Worm (Caenorhabditis elegans) whole organism, late embryonic: ENCODE measurements around the gene Y105C5A.1.

Experiments
- C08G9.2 ChIP-seq: sonication (generic microtip); optimal IDR thresholded peaks from 2 replicates; lab custom pipeline; 2016; ENCODE audit warnings: mild to moderate bottlenecking, missing genetic modification characterization, moderate library complexity, missing compliant biosample characterization
- C38D4.7 ChIP-seq: fragments of 200-800 bp; sonication (Bioruptor generic); optimal IDR thresholded peaks from 2 replicates; lab custom pipeline; 2018; ENCODE audit warnings: mild to moderate bottlenecking, missing genetic modification characterization, moderate library complexity, missing compliant biosample characterization
- F13H6.1 ChIP-seq: sonication (generic microtip); optimal IDR thresholded peaks from 2 replicates; lab custom pipeline; 2016; ENCODE audit warnings: missing genetic modification characterization, missing compliant biosample characterization
- K02D7.2 ChIP-seq: sonication (generic microtip); optimal IDR thresholded peaks from 2 replicates; lab custom pipeline; 2017; ENCODE audit warnings: mild to moderate bottlenecking, missing genetic modification characterization, missing compliant biosample characterization
- T23F11.4 ChIP-seq: fragments of 200-800 bp; sonication (Bioruptor generic); optimal IDR thresholded peaks from 2 replicates; lab custom pipeline; 2018; ENCODE audit warnings: mild to moderate bottlenecking, missing genetic modification characterization, missing compliant biosample characterization
- ama-1 ChIP-seq: fragments of 150-350 bp; optimal IDR thresholded peaks from 2 replicates; lab custom pipeline; 2014
- ceh-14 ChIP-seq: sonication (generic microtip); optimal IDR thresholded peaks from 2 replicates; lab custom pipeline; 2016; ENCODE audit warnings: missing genotype, missing genetic modification characterization, missing compliant biosample characterization
- ceh-19 ChIP-seq: fragments of 200-800 bp; sonication (Bioruptor generic); optimal IDR thresholded peaks from 2 replicates; lab custom pipeline; 2018; ENCODE audit warnings: mild to moderate bottlenecking, missing genetic modification characterization, missing compliant biosample characterization
- ceh-22 ChIP-seq: sonication (generic microtip); optimal IDR thresholded peaks from 2 replicates; lab custom pipeline; 2017; ENCODE audit warnings: missing biosample characterization, missing genetic modification characterization
- ceh-45 ChIP-seq: fragments of 200-800 bp; sonication (Bioruptor generic); IDR thresholded peaks from 2 replicates; pipeline ENCODE4 v1.3.6; 2022; ENCODE audit warnings: missing genetic modification reagents, missing genetic modification characterization, missing compliant biosample characterization
- ceh-48 ChIP-seq: sonication (generic microtip); optimal IDR thresholded peaks from 2 replicates; lab custom pipeline; 2016; ENCODE audit warnings: missing genetic modification characterization, inconsistent platforms, missing compliant biosample characterization
- che-1 ChIP-seq: sonication (generic microtip); optimal IDR thresholded peaks from 2 replicates; lab custom pipeline; 2016; ENCODE audit warnings: mild to moderate bottlenecking, missing genetic modification characterization, missing compliant biosample characterization
- elt-2 ChIP-seq: sonication (generic microtip); optimal IDR thresholded peaks from 2 replicates; lab custom pipeline; 2016; ENCODE audit warnings: missing genetic modification reagents, missing genetic modification characterization, missing compliant biosample characterization
- ets-4 ChIP-seq: sonication (generic microtip); optimal IDR thresholded peaks from 2 replicates; lab custom pipeline; 2016; ENCODE audit warnings: missing genetic modification characterization, missing compliant biosample characterization
- fax-1 ChIP-seq: sonication (generic microtip); optimal IDR thresholded peaks from 2 replicates; lab custom pipeline; 2016; ENCODE audit warnings: missing genotype, missing genetic modification characterization, missing compliant biosample characterization
- fkh-6 ChIP-seq: sonication (generic microtip); optimal IDR thresholded peaks from 2 replicates; lab custom pipeline; 2016; ENCODE audit warnings: missing genetic modification characterization, missing compliant biosample characterization
- hlh-15 ChIP-seq: sonication (generic microtip); optimal IDR thresholded peaks from 2 replicates; lab custom pipeline; 2016; ENCODE audit warnings: missing genetic modification characterization, missing compliant biosample characterization
- hlh-30 ChIP-seq: sonication (generic microtip); optimal IDR thresholded peaks from 2 replicates; lab custom pipeline; 2017; ENCODE audit warnings: antibody characterized with exemption, missing genetic modification characterization, missing compliant biosample characterization; ENCODE audit not compliant: insufficient read depth
- hlh-8 ChIP-seq: sonication (generic microtip); optimal IDR thresholded peaks from 2 replicates; lab custom pipeline; 2016; ENCODE audit warnings: missing genotype, missing genetic modification characterization, missing compliant biosample characterization
- lim-6 ChIP-seq: sonication (generic microtip); optimal IDR thresholded peaks from 2 replicates; lab custom pipeline; 2016; ENCODE audit warnings: missing genetic modification characterization, missing compliant biosample characterization
- mec-3 ChIP-seq: sonication (generic microtip); optimal IDR thresholded peaks from 2 replicates; lab custom pipeline; 2016; ENCODE audit warnings: borderline replicate concordance, missing genetic modification characterization, missing compliant biosample characterization
- nhr-11 ChIP-seq: fragments of 150-350 bp; optimal IDR thresholded peaks from 2 replicates; lab custom pipeline; 2014; ENCODE audit warnings: missing biosample characterization, missing genetic modification characterization
- nhr-232 ChIP-seq: sonication (generic microtip); optimal IDR thresholded peaks from 2 replicates; lab custom pipeline; 2016; ENCODE audit warnings: missing genetic modification characterization, missing compliant biosample characterization
- odd-2 ChIP-seq: sonication (generic microtip); optimal IDR thresholded peaks from 2 replicates; lab custom pipeline; 2017; ENCODE audit warnings: antibody characterized with exemption, mild to moderate bottlenecking, missing genetic modification characterization, missing compliant biosample characterization
- pat-9 ChIP-seq: fragments of 200-800 bp; sonication (Bioruptor generic); optimal IDR thresholded peaks from 2 replicates; lab custom pipeline; 2018; ENCODE audit warnings: mild to moderate bottlenecking, missing genetic modification characterization, moderate library complexity, missing compliant biosample characterization
- pax-1 ChIP-seq: fragments of 150-350 bp; optimal IDR thresholded peaks from 2 replicates; lab custom pipeline; 2014; ENCODE audit warnings: missing biosample characterization, missing genetic modification characterization
- pha-4 ChIP-seq: fragments of 150-350 bp; optimal IDR thresholded peaks from 2 replicates; lab custom pipeline; 2018; ENCODE audit warnings: missing biosample characterization, missing genetic modification reagents, missing genetic modification characterization
- pros-1 ChIP-seq: fragments of 150-350 bp; optimal IDR thresholded peaks from 2 replicates; lab custom pipeline; 2014; ENCODE audit warnings: missing biosample characterization, missing genetic modification reagents, missing genetic modification characterization
- ref-2 ChIP-seq: sonication (generic microtip); optimal IDR thresholded peaks from 2 replicates; lab custom pipeline; 2016; ENCODE audit warnings: missing genetic modification characterization, missing compliant biosample characterization
- sdc-2 ChIP-seq: sonication (generic microtip); optimal IDR thresholded peaks from 2 replicates; lab custom pipeline; 2016; ENCODE audit warnings: missing genotype, missing genetic modification characterization, missing compliant biosample characterization
- sox-4 ChIP-seq: sonication (generic microtip); optimal IDR thresholded peaks from 2 replicates; lab custom pipeline; 2017; ENCODE audit warnings: mild to moderate bottlenecking, missing genetic modification characterization, inconsistent platforms, missing compliant biosample characterization
- syd-9 ChIP-seq: sonication (generic microtip); optimal IDR thresholded peaks from 2 replicates; lab custom pipeline; 2016; ENCODE audit warnings: mild to moderate bottlenecking, missing genetic modification characterization, moderate library complexity, missing compliant biosample characterization
- tbx-7 ChIP-seq: sonication (generic microtip); optimal IDR thresholded peaks from 2 replicates; lab custom pipeline; 2016; ENCODE audit warnings: missing genotype, missing genetic modification characterization, missing compliant biosample characterization
- unc-3 ChIP-seq, 2 experiments: fragments of 200-800 bp in 1 of 2; sonication (Bioruptor generic) in 1 of 2; sonication (generic microtip) in 1 of 2; conservative IDR thresholded peaks in 1 of 2; optimal IDR thresholded peaks in 1 of 2; 2 replicates each; pipeline versions ENCODE4 v1.3.6 to Lab custom; 2016 to 2022; ENCODE audit warnings: missing compliant biosample characterization in 2 of 2, missing genetic modification characterization in 2 of 2, missing genetic modification reagents in 1 of 2
- unc-42 ChIP-seq: sonication (generic microtip); optimal IDR thresholded peaks from 2 replicates; lab custom pipeline; 2016; ENCODE audit warnings: missing genotype, missing genetic modification characterization, missing compliant biosample characterization
- unc-86 ChIP-seq: sonication (generic microtip); optimal IDR thresholded peaks from 2 replicates; lab custom pipeline; 2016; ENCODE audit warnings: missing genetic modification characterization, missing compliant biosample characterization
- zip-5 ChIP-seq: sonication (generic microtip); optimal IDR thresholded peaks from 2 replicates; lab custom pipeline; 2016; ENCODE audit warnings: missing genetic modification characterization, missing compliant biosample characterization
- ztf-16 ChIP-seq: sonication (generic microtip); optimal IDR thresholded peaks from 2 replicates; lab custom pipeline; 2017; ENCODE audit warnings: missing genetic modification characterization, missing compliant biosample characterization

Gene Y105C5A.1

ce11 chrIV:15593078-15593477, 28.9 kb upstream of the Y105C5A.1 start:
- TF ChIP-seq elt-2 (tag; lab: Kevin White, UChicago) (peak; percentile 70), C38D4.7 (GFP tag; lab: Kevin White, UChicago) (no peak)

ce11 chrIV:15591975-15592374, 27.7 kb upstream of the Y105C5A.1 start:
- TF ChIP-seq ceh-48 (tag; lab: Kevin White, UChicago): no peak
- no peak for TF ChIP-seq ref-2 (tag; lab: Kevin White, UChicago)
- no peak for TF ChIP-seq pros-1
- no peak for TF ChIP-seq lim-6 (tag; lab: Kevin White, UChicago)
- TF ChIP-seq C08G9.2 (tag; lab: Kevin White, UChicago): no peak
- no peak for TF ChIP-seq pha-4 (tag; lab: Kevin White, UChicago)
- no peak for TF ChIP-seq ceh-14
- TF ChIP-seq ceh-22: no peak
- no peak for TF ChIP-seq T23F11.4
- no peak for TF ChIP-seq nhr-11 (tag; lab: Kevin White, UChicago)
- no peak for TF ChIP-seq fkh-6
- TF ChIP-seq sox-4 (tag; lab: Kevin White, UChicago): no peak
- no peak for TF ChIP-seq unc-42 (tag; lab: Kevin White, UChicago)
- TF ChIP-seq fax-1 (tag; lab: Kevin White, UChicago): no peak
- TF ChIP-seq ama-1 (lab: Kevin White, UChicago): no peak
- no peak for TF ChIP-seq ets-4
- no peak for TF ChIP-seq tbx-7 (tag; lab: Kevin White, UChicago)
- TF ChIP-seq odd-2 (tag; lab: Kevin White, UChicago): no peak
- no peak for TF ChIP-seq nhr-232 (tag; lab: Kevin White, UChicago)
- TF ChIP-seq, all 69 proteins: peak for 0

ce11 chrIV:15590397-15590796, 26.2 kb upstream of the Y105C5A.1 start, which contains the start of gene abu-5:
Gene abu-5 (plus strand): TSS chrIV:15590697.
- peak; percentile 34 for TF ChIP-seq elt-2 (tag; lab: Kevin White, UChicago)

- no peak for TF ChIP-seq ceh-45
- no peak for TF ChIP-seq unc-3 (GFP tag; conservative IDR thresholded peaks at IDR 0.05; lab: Robert Waterston, UW)
- no peak for TF ChIP-seq unc-3 (tag; optimal IDR thresholded peaks at IDR 0.05; lab: Kevin White, UChicago)
- TF ChIP-seq zip-5 (tag; lab: Kevin White, UChicago): no peak
- no peak for TF ChIP-seq mec-3 (tag; lab: Kevin White, UChicago)
- TF ChIP-seq ceh-19 (GFP tag; lab: Kevin White, UChicago): no peak
These were observed 24.7 kb upstream of the Y105C5A.1 start for ce11 chrIV:15588879-15589278.

ce11 chrIV:15583620-15584019, 19.4 kb upstream of the Y105C5A.1 start, which contains the start of gene Y105C5A.508:
Gene Y105C5A.508 (plus strand): TSS chrIV:15583920.
- TF ChIP-seq sdc-2 (tag; lab: Kevin White, UChicago) (no peak), ztf-16 (no peak), fkh-6 (no peak), syd-9 (tag; lab: Kevin White, UChicago) (no peak), sox-4 (tag; lab: Kevin White, UChicago) (no peak), C08G9.2 (tag; lab: Kevin White, UChicago) (no peak), pax-1 (tag; lab: Kevin White, UChicago) (no peak), che-1 (tag; lab: Kevin White, UChicago) (no peak), F13H6.1 (no peak), pat-9 (tag; lab: Kevin White, UChicago) (no peak), K02D7.2 (no peak), ets-4 (no peak), pha-4 (tag; lab: Kevin White, UChicago) (no peak), hlh-8 (tag; lab: Kevin White, UChicago) (no peak), unc-86 (tag; lab: Kevin White, UChicago) (no peak), hlh-30 (no peak), elt-2 (tag; lab: Kevin White, UChicago) (no peak), hlh-15 (tag; lab: Kevin White, UChicago) (no peak)
